Worm (Caenorhabditis elegans): Measurements from ENCODE around the gene mfsd-11.
A peak's percentile ranks its signal among the peaks of the same experiment; 100 is the strongest.

The mfsd-11 gene

ce11 chrX:12164047-12164446, 10.1 kb upstream of the mfsd-11 start:
- peak; percentile 47 for TF ChIP-seq nhr-25 (tag; optimal IDR thresholded peaks at IDR 0.05)
- TF ChIP-seq sem-4 (tag; optimal IDR thresholded peaks at IDR 0.05) = peak; percentile 42
- TF ChIP-seq lin-11 (tag; optimal IDR thresholded peaks at IDR 0.05) = no peak
- no peak for TF ChIP-seq ceh-82 (tag; optimal IDR thresholded peaks at IDR 0.05)

ce11 chrX:12162659-12163058, 8.8 kb upstream of the mfsd-11 start:
- no peak for TF ChIP-seq zag-1 (tag; optimal IDR thresholded peaks at IDR 0.05)

- TF ChIP-seq F13H6.1 (tag; optimal IDR thresholded peaks at IDR 0.05) = peak; percentile 22
- TF ChIP-seq sem-4 (tag; optimal IDR thresholded peaks at IDR 0.05) = peak; percentile 36
- no peak for TF ChIP-seq dmd-4 (tag; optimal IDR thresholded peaks at IDR 0.05)
- TF ChIP-seq nhr-21 (tag; optimal IDR thresholded peaks at IDR 0.05) = peak; percentile 1
Observed at ce11 chrX:12160002-12160690, 6.2 kb upstream of the mfsd-11 start, which contains the start of gene F57G12.2. TSS of gene F57G12.2 (minus strand) at chrX:12160052.

- TF ChIP-seq elt-3 (tag; optimal IDR thresholded peaks at IDR 0.05) (no peak), mbf-1 (tag; optimal IDR thresholded peaks at IDR 0.05) (no peak), ceh-16 (tag; optimal IDR thresholded peaks at IDR 0.05) (no peak), mab-5 (tag; optimal IDR thresholded peaks at IDR 0.05) (no peak), blmp-1 (tag; optimal IDR thresholded peaks at IDR 0.05; ENCODE audit: insufficient read depth) (no peak), skn-1 (tag; optimal IDR thresholded peaks at IDR 0.05) (no peak), lsy-2 (tag; optimal IDR thresholded peaks at IDR 0.05) (no peak), nhr-11 (tag; optimal IDR thresholded peaks at IDR 0.05) (no peak), nhr-25 (tag; optimal IDR thresholded peaks at IDR 0.05) (no peak), sma-9 (GFP tag; optimal IDR thresholded peaks at IDR 0.05) (peak; percentile 4), sma-9 (tag; optimal IDR thresholded peaks at IDR 0.05) (no peak), lin-13 (GFP tag; optimal IDR thresholded peaks at IDR 0.05) (no peak), alr-1 (tag; optimal IDR thresholded peaks at IDR 0.05) (no peak), unc-55 (GFP tag; optimal IDR thresholded peaks at IDR 0.05) (peak; percentile 5), peb-1 (tag; optimal IDR thresholded peaks at IDR 0.05) (no peak), fos-1 (tag; optimal IDR thresholded peaks at IDR 0.05) (no peak), nhr-77 (tag; optimal IDR thresholded peaks at IDR 0.05) (no peak), sem-4 (tag; optimal IDR thresholded peaks at IDR 0.05) (peak; percentile 4), nhr-6 (tag; optimal IDR thresholded peaks at IDR 0.05) (no peak), lin-11 (tag; optimal IDR thresholded peaks at IDR 0.05) (no peak), lin-39 (tag; optimal IDR thresholded peaks at IDR 0.05) (no peak), sma-3 (GFP tag; optimal IDR thresholded peaks at IDR 0.05) (no peak)
Observed at ce11 chrX:12158641-12159040, 4.7 kb upstream of the mfsd-11 start.

ce11 chrX:12149638-12150137, 4.2 kb downstream of the mfsd-11 start, which contains the start of gene znf-474:
TSS of gene znf-474 (plus strand) at chrX:12149924.
- no peak for TF ChIP-seq mab-5 (tag; optimal IDR thresholded peaks at IDR 0.05)
- TF ChIP-seq lin-11 (tag; optimal IDR thresholded peaks at IDR 0.05) = peak; percentile 15

ce11 chrX:12146453-12147085, 7.3 kb downstream of the mfsd-11 start, which contains the start of gene pycr-1:
TSS of gene pycr-1 (plus strand) at chrX:12146832.
- TF ChIP-seq nhr-6 (tag; optimal IDR thresholded peaks at IDR 0.05) (no peak), nhr-25 (tag; optimal IDR thresholded peaks at IDR 0.05) (no peak), mdl-1 (tag; optimal IDR thresholded peaks at IDR 0.05) (no peak), ztf-4 (tag; optimal IDR thresholded peaks at IDR 0.05) (no peak), nhr-237 (tag; optimal IDR thresholded peaks at IDR 0.05) (no peak), nhr-11 (tag; optimal IDR thresholded peaks at IDR 0.05) (no peak), skn-1 (tag; optimal IDR thresholded peaks at IDR 0.05) (no peak), dmd-4 (tag; optimal IDR thresholded peaks at IDR 0.05) (no peak), lin-39 (tag; optimal IDR thresholded peaks at IDR 0.05) (no peak), C34F6.9 (tag; optimal IDR thresholded peaks at IDR 0.05) (no peak), zag-1 (tag; optimal IDR thresholded peaks at IDR 0.05) (no peak), nhr-21 (tag; optimal IDR thresholded peaks at IDR 0.05) (no peak), mbf-1 (tag; optimal IDR thresholded peaks at IDR 0.05) (no peak), snpc-4 (tag; optimal IDR thresholded peaks at IDR 0.05) (no peak), F13H6.1 (tag; optimal IDR thresholded peaks at IDR 0.05) (peak; percentile 3), nhr-77 (tag; optimal IDR thresholded peaks at IDR 0.05) (no peak), nhr-12 (tag; optimal IDR thresholded peaks at IDR 0.05) (no peak), nhr-23 (tag; optimal IDR thresholded peaks at IDR 0.05) (no peak), ceh-16 (tag; optimal IDR thresholded peaks at IDR 0.05) (no peak), peb-1 (tag; optimal IDR thresholded peaks at IDR 0.05) (no peak), unc-62 (GFP tag; optimal IDR thresholded peaks at IDR 0.05) (no peak), nhr-129 (tag; optimal IDR thresholded peaks at IDR 0.05) (no peak), mab-5 (tag; optimal IDR thresholded peaks at IDR 0.05) (no peak), gmeb-1 (tag; optimal IDR thresholded peaks at IDR 0.05) (peak; percentile 19), sma-9 (GFP tag; optimal IDR thresholded peaks at IDR 0.05) (peak; percentile 54), sma-9 (tag; optimal IDR thresholded peaks at IDR 0.05) (no peak), unc-39 (tag; optimal IDR thresholded peaks at IDR 0.05) (no peak), R02D3.7 (tag; optimal IDR thresholded peaks at IDR 0.05) (no peak), lin-13 (GFP tag; optimal IDR thresholded peaks at IDR 0.05) (no peak), fos-1 (tag; optimal IDR thresholded peaks at IDR 0.05) (peak; percentile 52), ceh-82 (tag; optimal IDR thresholded peaks at IDR 0.05) (no peak)

Data from whole organism, L2 larva.